Fruit fly (Drosophila melanogaster) whole organism, prepupa: ENCODE measurements around the gene pcx.
A peak's percentile ranks its signal among the peaks of the same experiment; 100 is the strongest.

Experiments
- Blimp-1 ChIP-seq: fragments of 200-800 bp; sonication (Bioruptor generic); optimal IDR thresholded peaks from 3 replicates; lab custom pipeline; 2017; ENCODE audit warnings: missing biosample characterization, missing genetic modification characterization, mild to moderate bottlenecking, moderate library complexity, missing genetic modification reagents
- CG10631 ChIP-seq: fragments of 200-800 bp; sonication (Bioruptor generic); optimal IDR thresholded peaks from 2 replicates; lab custom pipeline; 2016; ENCODE audit warnings: missing biosample characterization, missing genetic modification characterization
- CG10669 ChIP-seq: fragments of 200-800 bp; sonication (Bioruptor generic); optimal IDR thresholded peaks from 3 replicates; lab custom pipeline; 2018; ENCODE audit warnings: missing biosample characterization, mild to moderate bottlenecking, missing genetic modification characterization, moderate library complexity
- CG11294 ChIP-seq: fragments of 200-800 bp; sonication (Bioruptor generic); IDR thresholded peaks from 2 replicates; pipeline ENCODE4 v1.3.6; 2022; ENCODE audit warnings: missing biosample characterization, missing genetic modification characterization
- CG11762 ChIP-seq: fragments of 200-800 bp; sonication (Bioruptor generic); optimal IDR thresholded peaks from 3 replicates; lab custom pipeline; 2016; ENCODE audit warnings: missing biosample characterization, missing genetic modification characterization; ENCODE audit not compliant: insufficient read depth
- CG11902 ChIP-seq: fragments of 200-800 bp; sonication (Bioruptor generic); optimal IDR thresholded peaks from 3 replicates; lab custom pipeline; 2016; ENCODE audit warnings: missing biosample characterization, missing genetic modification characterization
- CG1621 ChIP-seq: fragments of 200-800 bp; sonication (Bioruptor generic); optimal IDR thresholded peaks from 3 replicates; lab custom pipeline; 2018; ENCODE audit warnings: missing biosample characterization, mild to moderate bottlenecking, missing genetic modification characterization
- CG16779 ChIP-seq: fragments of 200-800 bp; sonication (Bioruptor generic); optimal IDR thresholded peaks from 3 replicates; lab custom pipeline; 2017; ENCODE audit warnings: missing biosample characterization, mild to moderate bottlenecking, missing genetic modification characterization
- CG3032 ChIP-seq: fragments of 200-800 bp; optimal IDR thresholded peaks from 2 replicates; lab custom pipeline; 2019; ENCODE audit warnings: missing biosample characterization, mild to moderate bottlenecking, missing genetic modification characterization, moderate library complexity
- CG31627 ChIP-seq: fragments of 200-800 bp; sonication (Bioruptor generic); optimal IDR thresholded peaks from 3 replicates; lab custom pipeline; 2016; ENCODE audit warnings: missing biosample characterization, missing genetic modification characterization
- CG32006 ChIP-seq: fragments of 200-800 bp; sonication (Bioruptor generic); optimal IDR thresholded peaks from 3 replicates; lab custom pipeline; 2017; ENCODE audit warnings: missing biosample characterization, mild to moderate bottlenecking, missing genetic modification characterization
- CG34406 ChIP-seq: fragments of 200-800 bp; sonication (Bioruptor generic); optimal IDR thresholded peaks from 3 replicates; lab custom pipeline; 2016; ENCODE audit warnings: missing biosample characterization, missing genetic modification characterization
- CG3919 ChIP-seq: fragments of 200-800 bp; sonication (Bioruptor generic); optimal IDR thresholded peaks from 3 replicates; lab custom pipeline; 2016; ENCODE audit warnings: missing biosample characterization, missing genetic modification characterization
- CG6163 ChIP-seq: fragments of 200-800 bp; sonication (Bioruptor generic); IDR thresholded peaks from 3 replicates; pipeline ENCODE4 v1.3.6; 2022; ENCODE audit warnings: missing biosample characterization, missing genetic modification characterization
- CG6276 ChIP-seq: fragments of 200-800 bp; sonication (Bioruptor generic); optimal IDR thresholded peaks from 2 replicates; lab custom pipeline; 2017; ENCODE audit warnings: missing biosample characterization, mild to moderate bottlenecking, missing genetic modification characterization
- CG6808 ChIP-seq: fragments of 200-800 bp; sonication (Bioruptor generic); optimal IDR thresholded peaks from 3 replicates; lab custom pipeline; 2017; ENCODE audit warnings: missing biosample characterization, missing genetic modification characterization, mild to moderate bottlenecking, moderate library complexity, missing genetic modification reagents
- CG6854 ChIP-seq: fragments of 200-800 bp; sonication (Bioruptor generic); optimal IDR thresholded peaks from 2 replicates; lab custom pipeline; 2017; ENCODE audit warnings: missing biosample characterization, mild to moderate bottlenecking, missing genetic modification characterization
- CG7368 ChIP-seq: fragments of 200-800 bp; sonication (Bioruptor generic); optimal IDR thresholded peaks from 3 replicates; lab custom pipeline; 2016; ENCODE audit warnings: missing biosample characterization, missing genetic modification characterization
- CG8119 ChIP-seq: fragments of 200-800 bp; sonication (Bioruptor generic); IDR thresholded peaks from 3 replicates; pipeline ENCODE4 v1.3.6; 2022; ENCODE audit warnings: missing biosample characterization, missing genetic modification characterization
- CG8319 ChIP-seq: fragments of 200-800 bp; sonication (Bioruptor generic); optimal IDR thresholded peaks from 3 replicates; lab custom pipeline; 2016; ENCODE audit warnings: missing biosample characterization, missing genetic modification characterization
- CG8632 ChIP-seq: fragments of 200-800 bp; sonication (Bioruptor generic); optimal IDR thresholded peaks from 3 replicates; lab custom pipeline; 2016; ENCODE audit warnings: missing biosample characterization, missing genetic modification characterization
- CG9139 ChIP-seq: fragments of 200-800 bp; sonication (Bioruptor generic); optimal IDR thresholded peaks from 3 replicates; lab custom pipeline; 2017; ENCODE audit warnings: missing biosample characterization, mild to moderate bottlenecking, missing genetic modification characterization
- Eip75B ChIP-seq: fragments of 200-800 bp; sonication (Bioruptor generic); optimal IDR thresholded peaks from 3 replicates; lab custom pipeline; 2016; ENCODE audit warnings: missing biosample characterization, missing genetic modification characterization
- Eip78C ChIP-seq: fragments of 200-800 bp; sonication (Bioruptor generic); peaks from one replicate; lab custom pipeline; 2016; ENCODE audit warnings: missing biosample characterization, missing genetic modification characterization
- Eip93F ChIP-seq: fragments of 200-800 bp; sonication (Bioruptor generic); optimal IDR thresholded peaks from 2 replicates; lab custom pipeline; 2016; ENCODE audit warnings: missing biosample characterization, mild to moderate bottlenecking, missing genetic modification characterization
- Ets21C ChIP-seq: fragments of 200-800 bp; sonication (Bioruptor generic); optimal IDR thresholded peaks from 3 replicates; lab custom pipeline; 2016; ENCODE audit warnings: missing biosample characterization, missing genetic modification characterization
- Ets96B ChIP-seq: fragments of 200-800 bp; optimal IDR thresholded peaks from 2 replicates; lab custom pipeline; 2019; ENCODE audit warnings: missing biosample characterization, mild to moderate bottlenecking, missing genetic modification characterization, moderate library complexity
- Hr38 ChIP-seq: sonication (Bioruptor generic); optimal IDR thresholded peaks from 2 replicates; lab custom pipeline; 2016; ENCODE audit warnings: missing biosample characterization, missing genetic modification characterization
- Hr39 ChIP-seq: fragments of 200-800 bp; sonication (Bioruptor generic); optimal IDR thresholded peaks from 2 replicates; lab custom pipeline; 2016; ENCODE audit warnings: missing biosample characterization, missing genetic modification characterization
- Hr4 ChIP-seq: fragments of 200-800 bp; sonication (Bioruptor generic); optimal IDR thresholded peaks from 3 replicates; lab custom pipeline; 2016; ENCODE audit warnings: missing biosample characterization, missing genetic modification characterization
- Met ChIP-seq: fragments of 200-800 bp; sonication (Bioruptor generic); optimal IDR thresholded peaks from 3 replicates; lab custom pipeline; 2016; ENCODE audit warnings: missing biosample characterization, missing genetic modification characterization
- OdsH ChIP-seq: fragments of 200-800 bp; sonication (Bioruptor generic); optimal IDR thresholded peaks from 3 replicates; lab custom pipeline; 2016; ENCODE audit warnings: missing biosample characterization, missing genetic modification characterization
- Sox102F ChIP-seq: fragments of 200-800 bp; sonication (Bioruptor generic); optimal IDR thresholded peaks from 2 replicates; lab custom pipeline; 2016; ENCODE audit warnings: missing biosample characterization, mild to moderate bottlenecking, missing genetic modification characterization
- Sox14 ChIP-seq: fragments of 200-800 bp; sonication (Bioruptor generic); optimal IDR thresholded peaks from 3 replicates; lab custom pipeline; 2016; ENCODE audit warnings: missing biosample characterization, missing genetic modification characterization
- Sox15 ChIP-seq: fragments of 200-800 bp; sonication (Bioruptor generic); optimal IDR thresholded peaks from 3 replicates; lab custom pipeline; 2016; ENCODE audit warnings: missing biosample characterization, missing genetic modification characterization
- achi ChIP-seq: fragments of 200-800 bp; sonication (Bioruptor generic); optimal IDR thresholded peaks from 3 replicates; lab custom pipeline; 2016; ENCODE audit warnings: missing biosample characterization, missing genetic modification characterization
- acj6 ChIP-seq: fragments of 200-800 bp; sonication (Bioruptor generic); optimal IDR thresholded peaks from 3 replicates; lab custom pipeline; 2016; ENCODE audit warnings: missing biosample characterization, missing genetic modification characterization
- eg ChIP-seq: fragments of 200-800 bp; sonication (Bioruptor generic); IDR thresholded peaks from 3 replicates; pipeline ENCODE4 v1.3.6; 2022; ENCODE audit warnings: missing biosample characterization, missing genetic modification characterization
- esn ChIP-seq: fragments of 200-800 bp; sonication (Bioruptor generic); optimal IDR thresholded peaks from 2 replicates; lab custom pipeline; 2016; ENCODE audit warnings: missing biosample characterization, mild to moderate bottlenecking, missing genetic modification characterization, moderate library complexity
- fd85E ChIP-seq: fragments of 200-800 bp; sonication (Bioruptor generic); optimal IDR thresholded peaks from 3 replicates; lab custom pipeline; 2016; ENCODE audit warnings: missing biosample characterization, missing genetic modification characterization
- net ChIP-seq: fragments of 200-800 bp; sonication (Bioruptor generic); optimal IDR thresholded peaks from 3 replicates; lab custom pipeline; 2016; ENCODE audit warnings: missing biosample characterization, missing genetic modification characterization
- pdm3 ChIP-seq: fragments of 200-800 bp; sonication (Bioruptor generic); optimal IDR thresholded peaks from 3 replicates; lab custom pipeline; 2016; ENCODE audit warnings: missing biosample characterization, missing genetic modification characterization
- salr ChIP-seq, 2 experiments: fragments of 200-800 bp; sonication (Bioruptor generic); optimal IDR thresholded peaks; 3 replicates each; lab custom pipeline; 2016 to 2018; ENCODE audit warnings: missing biosample characterization in 2 of 2, missing genetic modification characterization in 2 of 2, mild to moderate bottlenecking in 1 of 2
- spab ChIP-seq: fragments of 200-800 bp; sonication (Bioruptor generic); optimal IDR thresholded peaks from 2 replicates; lab custom pipeline; 2017; ENCODE audit warnings: missing biosample characterization, mild to moderate bottlenecking, missing genetic modification characterization, missing genetic modification reagents
- ss ChIP-seq, 2 experiments: fragments of 200-800 bp; sonication (Bioruptor generic); optimal IDR thresholded peaks; 2 replicates in 1 of 2; 3 replicates in 1 of 2; lab custom pipeline; 2017 to 2018; ENCODE audit warnings: mild to moderate bottlenecking in 2 of 2, missing biosample characterization in 2 of 2, missing genetic modification characterization in 2 of 2, moderate library complexity in 1 of 2
- svp ChIP-seq: fragments of 200-800 bp; sonication (Bioruptor generic); peaks from one replicate; lab custom pipeline; 2016; ENCODE audit warnings: missing biosample characterization, missing genetic modification characterization
- topi ChIP-seq: fragments of 200-800 bp; sonication (Bioruptor generic); optimal IDR thresholded peaks from 3 replicates; lab custom pipeline; 2016; ENCODE audit warnings: missing biosample characterization, missing genetic modification characterization

The pcx gene

DNA sequence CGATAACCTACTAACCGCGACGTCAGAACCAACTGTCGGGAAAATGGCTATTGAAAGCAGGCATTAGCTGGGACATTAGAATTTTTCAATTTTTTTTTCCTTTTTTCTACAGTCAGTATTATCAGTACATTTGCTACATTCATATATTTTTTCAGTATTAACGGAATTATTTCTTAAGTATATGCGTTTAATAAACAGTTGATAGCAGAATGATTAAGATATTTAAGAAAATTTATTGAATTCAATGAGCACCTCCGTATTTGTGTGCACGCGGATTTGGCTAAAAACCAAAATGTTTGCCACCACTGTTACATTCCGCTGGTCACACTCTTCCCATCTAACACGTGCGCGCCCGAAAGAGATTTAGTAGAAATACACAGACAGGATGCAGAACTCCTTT, 37.4 kb downstream of the pcx start, which contains the start of the genes temp and CG3071 (continued):
- TF ChIP-seq CG6808 (GFP tag; lab: Kevin White, UChicago) (peak; percentile 38), ss (GFP tag; optimal IDR thresholded peaks at IDR 0.05; lab: Kevin White, UChicago) (peak; percentile 16 to 52), CG11902 (GFP tag; lab: Kevin White, UChicago) (peak; percentile 17), CG16779 (tag; lab: Kevin White, UChicago) (no peak), OdsH (GFP tag; lab: Kevin White, UChicago) (peak; percentile 62), CG9139 (GFP tag; lab: Kevin White, UChicago) (no peak), Sox102F (GFP tag; lab: Kevin White, UChicago) (no peak)

DNA sequence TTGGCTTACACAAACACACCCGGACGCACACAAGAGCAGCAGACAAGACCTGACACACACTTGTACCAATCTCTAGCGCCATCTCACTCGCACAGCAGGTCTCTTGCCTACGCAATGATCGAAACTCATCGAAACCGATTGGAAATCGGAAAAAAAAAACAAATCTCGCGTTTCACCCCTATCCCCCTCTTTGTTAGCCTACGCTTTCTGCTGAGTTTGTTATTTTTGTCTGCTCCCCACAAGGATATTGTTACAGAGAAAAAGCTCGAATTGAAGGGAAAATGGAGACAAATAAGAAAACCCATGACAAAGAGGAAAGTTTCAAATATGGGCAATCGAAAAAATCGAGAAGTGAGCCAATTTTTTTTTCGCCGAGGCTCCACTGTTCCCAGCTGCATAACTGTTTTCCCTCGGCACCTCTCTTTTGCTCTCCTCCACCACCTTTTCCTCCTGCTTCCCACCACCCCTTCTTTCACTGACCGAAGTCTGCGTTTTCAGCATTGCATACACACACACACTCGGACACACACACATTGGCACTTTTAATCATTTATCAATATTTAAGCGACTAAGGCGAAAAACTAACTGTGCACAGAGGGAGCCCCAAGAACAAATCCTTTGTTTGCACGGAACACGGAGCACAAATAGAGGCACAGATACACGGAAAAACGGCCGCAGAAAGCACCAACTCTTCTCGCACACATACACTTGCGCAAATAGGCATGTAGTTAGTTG, 44.9 kb downstream of the pcx start:
- TF ChIP-seq OdsH (GFP tag; lab: Kevin White, UChicago) (peak; percentile 50), CG10669 (GFP tag; lab: Kevin White, UChicago) (peak; percentile 29), Hr4 (GFP tag; lab: Kevin White, UChicago) (peak; percentile 59), topi (GFP tag; lab: Kevin White, UChicago) (peak; percentile 40), CG6163 (GFP tag; lab: Robert Waterston, UW) (0 out of 3 replicates have a peak, but pooled peaks have one; percentile 58), spab (GFP tag; lab: Kevin White, UChicago) (no peak), CG31627 (GFP tag; lab: Kevin White, UChicago) (peak; percentile 54), ss (GFP tag; optimal IDR thresholded peaks at IDR 0.05; lab: Kevin White, UChicago) (peak; percentile 8 to 57), Hr39 (GFP tag; lab: Kevin White, UChicago) (peak; percentile 55), CG34406 (peak; percentile 44), Sox14 (GFP tag; lab: Kevin White, UChicago) (peak; percentile 75), CG3919 (GFP tag; lab: Kevin White, UChicago) (no peak), Hr38 (GFP tag; lab: Kevin White, UChicago) (no peak), Eip78C (peak; percentile 60), pdm3 (GFP tag; lab: Kevin White, UChicago) (peak; percentile 51), CG8632 (GFP tag; lab: Kevin White, UChicago) (no peak), CG16779 (tag; lab: Kevin White, UChicago) (no peak), Ets96B (tag; lab: Kevin White, UChicago) (no peak), CG11294 (GFP tag; lab: Robert Waterston, UW) (no peak), CG1621 (tag; lab: Kevin White, UChicago) (no peak), net (GFP tag; lab: Kevin White, UChicago) (peak; percentile 48), Sox102F (GFP tag; lab: Kevin White, UChicago) (no peak), Eip93F (GFP tag; lab: Kevin White, UChicago) (no peak), acj6 (GFP tag; lab: Kevin White, UChicago) (peak; percentile 55), achi (GFP tag; lab: Kevin White, UChicago) (peak; percentile 41), salr (GFP tag; optimal IDR thresholded peaks at IDR 0.05; lab: Kevin White, UChicago) (peak in 1 of 2 experiments; percentile 11), esn (GFP tag; lab: Kevin White, UChicago) (peak; percentile 43), CG7368 (peak; percentile 20), CG6276 (GFP tag; lab: Kevin White, UChicago) (peak; percentile 44), CG3032 (tag; lab: Kevin White, UChicago) (no peak), eg (peak; percentile 65; the same call in 2 of the 3 replicates), CG6854 (GFP tag; lab: Kevin White, UChicago) (peak; percentile 28), Blimp-1 (GFP tag; lab: Kevin White, UChicago) (no peak), CG9139 (GFP tag; lab: Kevin White, UChicago) (no peak), fd85E (GFP tag; lab: Kevin White, UChicago) (no peak), Eip75B (GFP tag; lab: Kevin White, UChicago) (peak; percentile 27), CG8319 (GFP tag; lab: Kevin White, UChicago) (peak; percentile 34), Ets21C (GFP tag; lab: Kevin White, UChicago) (peak; percentile 3), CG8119 (GFP tag; lab: Robert Waterston, UW) (peak; percentile 46; the same call in 1 of the 3 replicates), CG10631 (GFP tag; lab: Kevin White, UChicago) (peak; percentile 36), CG32006 (GFP tag; lab: Kevin White, UChicago) (peak; percentile 75), svp (peak; percentile 68), Sox15 (GFP tag; lab: Kevin White, UChicago) (peak; percentile 52), CG11762 (GFP tag; lab: Kevin White, UChicago) (no peak), CG6808 (GFP tag; lab: Kevin White, UChicago) (peak; percentile 29), Met (peak; percentile 40)
